Fruit fly (Drosophila melanogaster): ENCODE data around the gene mtTFB2.

- TF ChIP-seq CG8478 (optimal IDR thresholded peaks at IDR 0.05): no peak
- TF ChIP-seq CTCF (optimal IDR thresholded peaks at IDR 0.05): no peak
Measured at dm6 chr3R:10089171-10089664, 43.8 kb downstream of the mtTFB2 start.
